Worm (Caenorhabditis elegans) whole organism, L1 larva: ENCODE results near the gene dnj-25.
A peak's percentile ranks its signal among the peaks of the same experiment; 100 is the strongest.

ENCODE experiments used
- C04F5.9 ChIP-seq: sonication (generic microtip); optimal IDR thresholded peaks from 2 replicates; lab custom pipeline; 2016; ENCODE audit warnings: missing genetic modification characterization, missing compliant biosample characterization
- C34B4.2 ChIP-seq: sonication (generic microtip); optimal IDR thresholded peaks from 2 replicates; lab custom pipeline; 2017; ENCODE audit warnings: mild to moderate bottlenecking, missing genetic modification characterization, missing compliant biosample characterization
- F16B12.6 ChIP-seq: fragments of 150-350 bp; optimal IDR thresholded peaks from 2 replicates; lab custom pipeline; 2014; ENCODE audit warnings: missing biosample characterization, missing genetic modification characterization
- Y116A8C.19 ChIP-seq: sonication (generic microtip); optimal IDR thresholded peaks from 2 replicates; lab custom pipeline; 2016; ENCODE audit warnings: missing compliant biosample characterization, missing genetic modification characterization, borderline replicate concordance
- aha-1 ChIP-seq: fragments of 150-350 bp; optimal IDR thresholded peaks from 2 replicates; lab custom pipeline; 2014; ENCODE audit warnings: missing biosample characterization, missing genetic modification characterization
- aly-2 ChIP-seq: fragments of 150-350 bp; optimal IDR thresholded peaks from 2 replicates; lab custom pipeline; 2014; ENCODE audit warnings: missing biosample characterization, missing genetic modification characterization
- ceh-63 ChIP-seq: fragments of 200-800 bp; sonication (Bioruptor generic); optimal IDR thresholded peaks from 2 replicates; lab custom pipeline; 2018; ENCODE audit warnings: mild to moderate bottlenecking, missing genetic modification characterization, missing compliant biosample characterization
- ceh-90 ChIP-seq: sonication (generic microtip); optimal IDR thresholded peaks from 2 replicates; lab custom pipeline; 2016; ENCODE audit warnings: missing genetic modification characterization, missing compliant biosample characterization
- ces-1 ChIP-seq: fragments of 150-350 bp; optimal IDR thresholded peaks from 2 replicates; lab custom pipeline; 2014; ENCODE audit warnings: missing biosample characterization, missing genetic modification reagents, missing genetic modification characterization
- dpl-1 ChIP-seq, 3 experiments: fragments of 150-350 bp in 2 of 3; sonication (generic microtip) in 1 of 3; optimal IDR thresholded peaks; 2 replicates each; lab custom pipeline; 2014 to 2017; ENCODE audit warnings: missing biosample characterization in 3 of 3, missing genetic modification characterization in 3 of 3, missing genetic modification reagents in 3 of 3
- dsc-1 ChIP-seq: sonication (generic microtip); optimal IDR thresholded peaks from 2 replicates; lab custom pipeline; 2016; ENCODE audit warnings: mild to moderate bottlenecking, missing genetic modification characterization, missing compliant biosample characterization
- efl-1 ChIP-seq, 4 experiments: fragments of 150-350 bp; optimal IDR thresholded peaks in 3 of 4; peaks in 1 of 4; 1 replicate in 1 of 4; 2 replicates in 3 of 4; lab custom pipeline; 2014; ENCODE audit warnings: missing biosample characterization in 2 of 4, missing genetic modification characterization in 2 of 4, missing genetic modification reagents in 2 of 4
- efl-3 ChIP-seq: fragments of 200-800 bp; sonication (Bioruptor generic); optimal IDR thresholded peaks from 2 replicates; lab custom pipeline; 2018; ENCODE audit warnings: mild to moderate bottlenecking, missing genetic modification characterization, missing compliant biosample characterization
- egl-13 ChIP-seq: sonication (generic microtip); optimal IDR thresholded peaks from 2 replicates; lab custom pipeline; 2016; ENCODE audit warnings: missing genotype, missing genetic modification reagents, missing genetic modification characterization, missing compliant biosample characterization
- egl-27 ChIP-seq, 2 experiments: fragments of 150-350 bp in 1 of 2; sonication (generic microtip); optimal IDR thresholded peaks; 3 replicates each; lab custom pipeline; 2017 to 2018; ENCODE audit warnings: missing biosample characterization in 2 of 2, missing genetic modification characterization in 2 of 2, missing genetic modification reagents in 2 of 2
- elt-2 ChIP-seq: sonication (generic microtip); optimal IDR thresholded peaks from 2 replicates; lab custom pipeline; 2016; ENCODE audit warnings: missing genetic modification characterization, mild to moderate bottlenecking, inconsistent platforms, missing compliant biosample characterization, missing genetic modification reagents
- elt-3 ChIP-seq, 6 experiments: fragments of 150-350 bp in 1 of 6; sonication (generic microtip); optimal IDR thresholded peaks; 2 replicates each; lab custom pipeline; 2017 to 2018; ENCODE audit warnings: missing biosample characterization in 6 of 6, missing genetic modification characterization in 6 of 6, inconsistent platforms in 1 of 6
- fkh-4 ChIP-seq: sonication (generic microtip); optimal IDR thresholded peaks from 2 replicates; lab custom pipeline; 2016; ENCODE audit warnings: missing compliant biosample characterization, missing genetic modification characterization, borderline replicate concordance
- fkh-8 ChIP-seq: sonication (generic microtip); optimal IDR thresholded peaks from 2 replicates; lab custom pipeline; 2016; ENCODE audit warnings: mild to moderate bottlenecking, missing genetic modification characterization, missing compliant biosample characterization
- fos-1 ChIP-seq: fragments of 150-350 bp; optimal IDR thresholded peaks from 2 replicates; lab custom pipeline; 2014; ENCODE audit warnings: missing biosample characterization, missing genetic modification characterization
- hlh-4 ChIP-seq: sonication (generic microtip); optimal IDR thresholded peaks from 2 replicates; lab custom pipeline; 2016; ENCODE audit warnings: mild to moderate bottlenecking, missing genetic modification characterization, missing compliant biosample characterization
- isw-1 ChIP-seq: fragments of 200-800 bp; sonication (Bioruptor generic); IDR thresholded peaks from 2 replicates; pipeline ENCODE4 v1.3.6; 2022; ENCODE audit warnings: missing genetic modification characterization, missing compliant biosample characterization
- jun-1 ChIP-seq: fragments of 150-350 bp; optimal IDR thresholded peaks from 2 replicates; lab custom pipeline; 2014; ENCODE audit warnings: missing biosample characterization, missing genetic modification reagents, missing genetic modification characterization
- lin-13 ChIP-seq: fragments of 150-350 bp; optimal IDR thresholded peaks from 2 replicates; lab custom pipeline; 2014; ENCODE audit warnings: missing biosample characterization, missing genetic modification reagents, missing genetic modification characterization
- lin-35 ChIP-seq, 2 experiments: fragments of 150-350 bp; optimal IDR thresholded peaks; 2 replicates each; lab custom pipeline; 2014; ENCODE audit warnings: missing biosample characterization in 2 of 2, missing genetic modification characterization in 2 of 2, missing genetic modification reagents in 2 of 2
- lin-39 ChIP-seq: fragments of 150-350 bp; optimal IDR thresholded peaks from 2 replicates; lab custom pipeline; 2014; ENCODE audit warnings: missing biosample characterization, missing genetic modification reagents, missing genetic modification characterization
- lsy-2 ChIP-seq, 2 experiments: fragments of 150-350 bp; optimal IDR thresholded peaks; 2 replicates each; lab custom pipeline; 2014; ENCODE audit warnings: missing biosample characterization in 2 of 2, missing genetic modification characterization in 2 of 2
- mab-9 ChIP-seq: fragments of 200-800 bp; sonication (Bioruptor generic); IDR thresholded peaks from 2 replicates; pipeline ENCODE4 v1.3.6; 2022; ENCODE audit warnings: missing genetic modification reagents, missing genetic modification characterization, missing compliant biosample characterization
- mdl-1 ChIP-seq, 2 experiments: fragments of 150-350 bp; optimal IDR thresholded peaks; 2 replicates each; lab custom pipeline; 2014 to 2017; ENCODE audit warnings: missing biosample characterization in 2 of 2, missing genetic modification characterization in 2 of 2, inconsistent platforms in 1 of 2
- mep-1 ChIP-seq: fragments of 150-350 bp; optimal IDR thresholded peaks from 2 replicates; lab custom pipeline; 2014; ENCODE audit warnings: missing biosample characterization, missing genetic modification characterization
- nhr-11 ChIP-seq: fragments of 150-350 bp; optimal IDR thresholded peaks from 2 replicates; lab custom pipeline; 2014; ENCODE audit warnings: missing biosample characterization, missing genetic modification characterization
- nhr-12 ChIP-seq: sonication (generic microtip); optimal IDR thresholded peaks from 2 replicates; lab custom pipeline; 2017; ENCODE audit warnings: missing biosample characterization, missing genetic modification characterization
- nhr-47 ChIP-seq: sonication (generic microtip); optimal IDR thresholded peaks from 2 replicates; lab custom pipeline; 2016; ENCODE audit warnings: mild to moderate bottlenecking, missing genetic modification characterization, moderate library complexity, missing compliant biosample characterization
- nhr-71 ChIP-seq: sonication (generic microtip); optimal IDR thresholded peaks from 2 replicates; lab custom pipeline; 2016; ENCODE audit warnings: mild to moderate bottlenecking, missing genetic modification characterization, moderate library complexity, missing compliant biosample characterization
- nhr-76 ChIP-seq: sonication (generic microtip); optimal IDR thresholded peaks from 2 replicates; lab custom pipeline; 2017; ENCODE audit warnings: missing biosample characterization, missing genetic modification characterization
- nhr-77 ChIP-seq: fragments of 150-350 bp; optimal IDR thresholded peaks from 2 replicates; lab custom pipeline; 2014; ENCODE audit warnings: missing biosample characterization, missing genetic modification characterization
- nhr-84 ChIP-seq: sonication (generic microtip); optimal IDR thresholded peaks from 2 replicates; lab custom pipeline; 2017; ENCODE audit warnings: missing biosample characterization, missing genetic modification characterization
- nhr-85 ChIP-seq: sonication (generic microtip); peaks from one replicate; lab custom pipeline; 2016; ENCODE audit warnings: missing genetic modification characterization, inconsistent platforms, missing compliant biosample characterization
- pag-3 ChIP-seq: sonication (generic microtip); optimal IDR thresholded peaks from 2 replicates; lab custom pipeline; 2017; ENCODE audit warnings: missing genetic modification characterization, mild to moderate bottlenecking, missing compliant biosample characterization, antibody characterized with exemption, borderline replicate concordance; ENCODE audit not compliant: insufficient read depth
- pax-3 ChIP-seq: fragments of 200-800 bp; sonication (Bioruptor generic); optimal IDR thresholded peaks from 2 replicates; lab custom pipeline; 2018; ENCODE audit warnings: mild to moderate bottlenecking, missing genetic modification characterization, moderate library complexity, missing compliant biosample characterization
- skn-1 ChIP-seq: fragments of 150-350 bp; optimal IDR thresholded peaks from 2 replicates; lab custom pipeline; 2014; ENCODE audit warnings: missing biosample characterization, missing genetic modification characterization
- sptf-1 ChIP-seq: fragments of 150-350 bp; optimal IDR thresholded peaks from 2 replicates; lab custom pipeline; 2014; ENCODE audit warnings: missing biosample characterization, missing genetic modification characterization
- sup-37 ChIP-seq: fragments of 200-800 bp; sonication (Bioruptor generic); optimal IDR thresholded peaks from 2 replicates; lab custom pipeline; 2018; ENCODE audit warnings: mild to moderate bottlenecking, missing genetic modification characterization, missing compliant biosample characterization
- tbx-2 ChIP-seq: sonication (generic microtip); optimal IDR thresholded peaks from 2 replicates; lab custom pipeline; 2016; ENCODE audit warnings: missing genetic modification characterization, missing compliant biosample characterization
- tlp-1 ChIP-seq: fragments of 150-350 bp; optimal IDR thresholded peaks from 2 replicates; lab custom pipeline; 2014; ENCODE audit warnings: missing biosample characterization, missing genetic modification characterization
- unc-30 ChIP-seq: sonication (generic microtip); optimal IDR thresholded peaks from 2 replicates; lab custom pipeline; 2017; ENCODE audit warnings: missing biosample characterization, missing genetic modification characterization
- unc-62 ChIP-seq: fragments of 150-350 bp; optimal IDR thresholded peaks from 2 replicates; lab custom pipeline; 2014; ENCODE audit warnings: missing biosample characterization, missing genetic modification reagents, missing genetic modification characterization
- unc-98 ChIP-seq: fragments of 200-800 bp; sonication (Bioruptor generic); IDR thresholded peaks from 2 replicates; pipeline ENCODE4 v1.3.6; 2022; ENCODE audit warnings: missing genetic modification characterization, missing compliant biosample characterization
- xbp-1 ChIP-seq: sonication (generic microtip); optimal IDR thresholded peaks from 2 replicates; lab custom pipeline; 2016; ENCODE audit warnings: missing genetic modification characterization, missing compliant biosample characterization
- ztf-11 ChIP-seq, 2 experiments: sonication (generic microtip); optimal IDR thresholded peaks; 2 replicates each; lab custom pipeline; 2016 to 2017; ENCODE audit warnings: missing genetic modification characterization in 2 of 2, missing biosample characterization in 1 of 2, missing compliant biosample characterization in 1 of 2
- ztf-4 ChIP-seq: fragments of 150-350 bp; optimal IDR thresholded peaks from 2 replicates; lab custom pipeline; 2014; ENCODE audit warnings: missing biosample characterization, missing genetic modification characterization

dnj-25 gene

ce11 chrV:20693968-20694367 lies 50.2 kb downstream of the dnj-25 start (continued):
- no peak for TF ChIP-seq nhr-11 (tag; lab: Kevin White, UChicago)
- TF ChIP-seq dpl-1 (GFP tag; optimal IDR thresholded peaks at IDR 0.05; lab: Kevin White, UChicago): peak in 1 of 3 experiments; percentile 17
- TF ChIP-seq lsy-2 (tag; optimal IDR thresholded peaks at IDR 0.05; lab: Kevin White, UChicago): peak; percentile 4 to 53
- TF ChIP-seq sup-37 (GFP tag; lab: Kevin White, UChicago): no peak
- no peak for TF ChIP-seq C04F5.9 (tag; lab: Kevin White, UChicago)
- TF ChIP-seq elt-3 (tag; optimal IDR thresholded peaks at IDR 0.05; lab: Kevin White, UChicago): peak in 2 of 6 experiments; percentile 6 to 21
- TF ChIP-seq efl-3: no peak
- no peak for TF ChIP-seq mab-9
- no peak for TF ChIP-seq fkh-4 (tag; lab: Kevin White, UChicago)
- no peak for TF ChIP-seq lin-13 (GFP tag; lab: Kevin White, UChicago)
- TF ChIP-seq mep-1: peak; percentile 40
- TF ChIP-seq fos-1 (tag; lab: Kevin White, UChicago): no peak
- TF ChIP-seq lin-39 (tag; lab: Kevin White, UChicago): peak; percentile 12
- no peak for TF ChIP-seq hlh-4 (tag; lab: Kevin White, UChicago)
- no peak for TF ChIP-seq nhr-85 (tag; lab: Kevin White, UChicago)
- TF ChIP-seq elt-2 (tag; lab: Kevin White, UChicago): peak; percentile 19
- TF ChIP-seq dsc-1: peak; percentile 6
- peak; percentile 2 to 18 for TF ChIP-seq efl-1 (optimal IDR thresholded peaks at IDR 0.05; lab: Kevin White, UChicago)
- peak in 1 of 2 experiments; percentile 91 for TF ChIP-seq efl-1 (GFP tag; optimal IDR thresholded peaks at IDR 0.05 in 1 of 2; lab: Kevin White, UChicago)
- no peak for TF ChIP-seq aly-2 (tag; lab: Kevin White, UChicago)
- no peak for TF ChIP-seq tlp-1 (tag; lab: Kevin White, UChicago)
- TF ChIP-seq pag-3 (tag; lab: Kevin White, UChicago): no peak
- TF ChIP-seq unc-30 (tag; lab: Kevin White, UChicago): no peak
- no peak for TF ChIP-seq ceh-63 (GFP tag; lab: Kevin White, UChicago)
- TF ChIP-seq nhr-84 (tag; lab: Kevin White, UChicago): no peak
- peak; percentile 67 for TF ChIP-seq nhr-47 (tag; lab: Kevin White, UChicago)
- TF ChIP-seq jun-1 (tag; lab: Kevin White, UChicago): no peak
- no peak for TF ChIP-seq unc-62 (GFP tag; lab: Kevin White, UChicago)
- no peak for TF ChIP-seq ceh-90
- TF ChIP-seq ces-1 (GFP tag; lab: Kevin White, UChicago): no peak
- peak; percentile 12 to 47 for TF ChIP-seq lin-35 (GFP tag; optimal IDR thresholded peaks at IDR 0.05; lab: Kevin White, UChicago)
- TF ChIP-seq xbp-1 (tag; lab: Kevin White, UChicago): peak; percentile 15
- no peak for TF ChIP-seq Y116A8C.19 (tag; lab: Kevin White, UChicago)
- TF ChIP-seq unc-98 (GFP tag; lab: Robert Waterston, UW): no peak
- TF ChIP-seq egl-27 (tag; optimal IDR thresholded peaks at IDR 0.05; lab: Kevin White, UChicago): no peak
- no peak for TF ChIP-seq nhr-76 (tag; lab: Kevin White, UChicago)
- TF ChIP-seq tbx-2: peak; percentile 10
- no peak for TF ChIP-seq ztf-11 (tag; optimal IDR thresholded peaks at IDR 0.05; lab: Kevin White, UChicago)
- TF ChIP-seq ztf-4 (tag; lab: Kevin White, UChicago): no peak
- TF ChIP-seq mdl-1 (tag; optimal IDR thresholded peaks at IDR 0.05; lab: Kevin White, UChicago): peak in 1 of 2 experiments; percentile 20
- no peak for TF ChIP-seq F16B12.6 (tag; lab: Kevin White, UChicago)
- no peak for TF ChIP-seq sptf-1 (tag; lab: Kevin White, UChicago)
- no peak for TF ChIP-seq pax-3 (tag; lab: Kevin White, UChicago)
- TF ChIP-seq nhr-71 (tag; lab: Kevin White, UChicago): peak; percentile 58
- peak; percentile 9 for TF ChIP-seq fkh-8 (tag; lab: Kevin White, UChicago)
- TF ChIP-seq egl-13 (tag; lab: Kevin White, UChicago): no peak
- TF ChIP-seq skn-1: no peak
- TF ChIP-seq C34B4.2 (tag; lab: Kevin White, UChicago): no peak
- no peak for TF ChIP-seq isw-1 (GFP tag; lab: Robert Waterston, UW)
- no peak for TF ChIP-seq aha-1 (tag; lab: Kevin White, UChicago)
- TF ChIP-seq nhr-12 (tag; lab: Kevin White, UChicago): no peak
- TF ChIP-seq nhr-77: no peak
